Worm (Caenorhabditis elegans) whole organism, L3 larva: ENCODE measurements around the gene tag-280.

Source experiments
- daf-12 ChIP-seq: fragments of 150-350 bp; optimal IDR thresholded peaks from 2 replicates; lab custom pipeline; 2014; ENCODE audit warnings: missing biosample characterization, missing genetic modification reagents, missing genetic modification characterization
- elt-2 ChIP-seq: sonication (generic microtip); optimal IDR thresholded peaks from 2 replicates; lab custom pipeline; 2016; ENCODE audit warnings: missing genetic modification reagents, mild to moderate bottlenecking, missing genetic modification characterization, missing compliant biosample characterization
- elt-3 ChIP-seq, 3 experiments: fragments of 150-350 bp in 1 of 3; sonication (generic microtip) in 2 of 3; optimal IDR thresholded peaks; 2 replicates in 2 of 3; 4 replicates in 1 of 3; lab custom pipeline; 2014 to 2017; ENCODE audit warnings: missing biosample characterization in 3 of 3, missing genetic modification characterization in 3 of 3
- nhr-237 ChIP-seq: fragments of 150-350 bp; optimal IDR thresholded peaks from 2 replicates; lab custom pipeline; 2014; ENCODE audit warnings: missing biosample characterization, missing genetic modification characterization
- nhr-25 ChIP-seq: sonication (generic microtip); optimal IDR thresholded peaks from 2 replicates; lab custom pipeline; 2017; ENCODE audit warnings: missing biosample characterization, missing genetic modification characterization
- nhr-28 ChIP-seq: fragments of 150-350 bp; optimal IDR thresholded peaks from 2 replicates; lab custom pipeline; 2014; ENCODE audit warnings: missing biosample characterization, missing genetic modification characterization
- pha-4 ChIP-seq: fragments of 150-350 bp; optimal IDR thresholded peaks from 2 replicates; lab custom pipeline; 2014; ENCODE audit warnings: missing biosample characterization, missing genetic modification reagents, missing genetic modification characterization
- pqm-1 ChIP-seq: fragments of 150-350 bp; optimal IDR thresholded peaks from 2 replicates; lab custom pipeline; 2017; ENCODE audit warnings: missing biosample characterization, missing genetic modification characterization, inconsistent platforms
- skn-1 ChIP-seq: fragments of 150-350 bp; optimal IDR thresholded peaks from 2 replicates; lab custom pipeline; 2014; ENCODE audit warnings: missing biosample characterization, missing genetic modification characterization
- tbx-2 ChIP-seq: sonication (generic microtip); optimal IDR thresholded peaks from 2 replicates; lab custom pipeline; 2016; ENCODE audit warnings: mild to moderate bottlenecking, missing genetic modification characterization, missing compliant biosample characterization
- unc-39 ChIP-seq: sonication (generic microtip); optimal IDR thresholded peaks from 4 replicates; lab custom pipeline; 2017; ENCODE audit warnings: missing biosample characterization, missing genetic modification characterization
- zag-1 ChIP-seq: fragments of 150-350 bp; optimal IDR thresholded peaks from 2 replicates; lab custom pipeline; 2014; ENCODE audit warnings: missing biosample characterization, missing genetic modification characterization

DNA sequence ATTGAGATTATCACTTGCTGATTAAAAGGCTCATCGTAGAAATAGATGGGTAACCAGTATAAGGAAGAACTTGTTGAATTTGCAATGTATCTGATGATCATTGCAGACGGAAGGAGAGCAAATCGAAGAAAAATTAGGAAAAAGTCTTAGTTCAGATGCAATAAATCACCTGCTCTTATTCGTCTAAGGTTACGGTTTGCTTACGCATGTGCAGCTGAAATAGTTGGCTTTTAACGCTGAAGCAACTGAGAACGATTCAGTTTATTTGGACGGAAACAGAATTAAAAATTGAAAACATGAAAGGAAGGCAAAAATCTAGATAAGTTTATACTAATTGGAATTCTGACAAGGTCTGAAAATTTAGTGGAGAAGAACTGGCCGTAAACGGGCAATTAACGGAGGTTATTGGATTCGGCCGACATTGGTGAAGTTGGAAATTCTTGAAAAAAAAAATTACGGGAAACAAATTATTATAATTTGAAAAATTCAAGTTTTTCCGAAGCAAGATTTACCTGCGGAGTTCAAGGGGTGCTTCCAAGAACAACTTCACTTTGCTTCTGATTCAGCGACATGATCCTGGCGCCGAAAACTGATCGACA lies 7.6 kb upstream of the tag-280 start, which contains the start of the genes sre-35 and sre-33:
- TF ChIP-seq elt-3 (tag; optimal IDR thresholded peaks at IDR 0.05; lab: Kevin White, UChicago) (no peak), zag-1 (no peak), nhr-25 (no peak), tbx-2 (no peak), skn-1 (tag; lab: Kevin White, UChicago) (no peak), pha-4 (tag; lab: Kevin White, UChicago) (no peak), elt-2 (tag; lab: Kevin White, UChicago) (no peak), unc-39 (tag; lab: Kevin White, UChicago) (no peak), nhr-237 (tag; lab: Kevin White, UChicago) (no peak), nhr-28 (no peak), pqm-1 (tag; lab: Kevin White, UChicago) (no peak), daf-12 (tag; lab: Kevin White, UChicago) (no peak)
